Worm (Caenorhabditis elegans) whole organism, mixed stage, embryonic: ENCODE data around the gene C24H11.5.
"Not testable (repeated sequence)": the region's sequence is repeated elsewhere in the genome, so short reads cannot be mapped to it uniquely, and the experiment has no call there.

Experiments
- mls-2 ChIP-seq: sonication (generic microtip); optimal IDR thresholded peaks from 2 replicates; lab custom pipeline; 2016; ENCODE audit warnings: mild to moderate bottlenecking, missing genetic modification characterization, moderate library complexity, missing compliant biosample characterization
- nhr-28 ChIP-seq: fragments of 150-350 bp; optimal IDR thresholded peaks from 2 replicates; lab custom pipeline; 2014; ENCODE audit warnings: missing biosample characterization, missing genetic modification characterization
- tbx-8 ChIP-seq: fragments of 200-800 bp; sonication (Bioruptor generic); optimal IDR thresholded peaks from 2 replicates; lab custom pipeline; 2018; ENCODE audit warnings: mild to moderate bottlenecking, missing genetic modification characterization, moderate library complexity, missing compliant biosample characterization

DNA sequence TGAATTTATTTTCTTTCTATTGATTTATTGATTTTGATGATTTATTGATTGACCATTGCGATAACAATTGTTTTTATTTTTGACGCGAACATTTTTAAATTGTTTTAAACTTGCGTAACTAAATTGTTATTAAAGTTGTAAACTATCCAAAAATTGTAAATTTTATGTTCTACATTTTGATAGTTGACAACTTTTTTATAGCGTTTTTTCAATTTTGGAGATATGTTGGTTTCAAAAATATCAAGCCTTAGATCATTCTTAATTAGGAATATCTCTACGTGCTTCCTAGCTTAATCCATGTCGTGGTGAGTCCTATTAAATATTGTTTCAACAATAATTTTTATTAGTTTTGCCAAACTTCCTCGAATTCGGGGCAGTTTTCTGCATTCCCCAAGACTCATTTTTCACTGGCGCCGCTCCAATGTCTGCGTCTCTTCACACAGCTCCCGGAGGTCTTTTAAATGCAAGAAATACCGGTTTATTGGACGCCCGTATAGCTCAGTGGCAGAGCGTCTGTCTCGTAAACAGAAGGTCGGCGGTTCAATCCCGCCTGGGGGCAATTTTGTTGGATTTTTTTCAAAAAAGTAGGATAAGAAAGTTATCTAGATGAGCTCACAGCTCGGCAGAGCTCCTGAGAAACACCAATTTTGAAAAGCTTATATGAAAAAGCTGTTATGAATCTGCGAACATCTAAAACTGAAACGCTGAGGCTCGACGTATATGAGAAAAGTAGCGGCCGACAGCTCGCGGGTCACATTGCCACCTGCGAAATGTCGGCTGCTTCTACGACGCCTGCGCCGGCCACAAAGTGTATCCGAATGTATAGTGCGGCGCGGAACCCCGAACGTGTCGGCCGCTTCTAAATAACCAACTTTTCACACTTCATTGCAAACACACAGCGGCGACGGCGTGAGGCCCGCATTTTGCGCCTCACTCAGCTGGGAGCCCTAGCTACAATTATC, 12.5 kb downstream of the C24H11.5 start, which contains the start of gene C24H11.2:
- not testable (repeated sequence) for TF ChIP-seq mls-2 (tag; lab: Kevin White, UChicago); nhr-28 (tag; lab: Kevin White, UChicago); tbx-8 (GFP tag; lab: Kevin White, UChicago)
